Worm (Caenorhabditis elegans) whole organism, L4 larva: Measurements from ENCODE around the gene mes-2.

Experiments
- F26F4.8 ChIP-seq: fragments of 200-800 bp; sonication (Bioruptor generic); conservative IDR thresholded peaks from 2 replicates; pipeline ENCODE4 v1.3.6; 2022; ENCODE audit warnings: missing genetic modification characterization, missing compliant biosample characterization
- F37D6.2 ChIP-seq: sonication (generic microtip); optimal IDR thresholded peaks from 2 replicates; lab custom pipeline; 2016; ENCODE audit warnings: mild to moderate bottlenecking, missing genetic modification characterization, missing compliant biosample characterization
- T20F7.1 ChIP-seq: fragments of 200-800 bp; sonication (Bioruptor generic); optimal IDR thresholded peaks from 2 replicates; lab custom pipeline; 2018; ENCODE audit warnings: mild to moderate bottlenecking, missing genetic modification characterization, missing compliant biosample characterization
- T26A8.4 ChIP-seq: fragments of 200-800 bp; sonication (Bioruptor generic); IDR thresholded peaks from 2 replicates; pipeline ENCODE4 v1.3.6; 2022; ENCODE audit warnings: missing genetic modification characterization, missing compliant biosample characterization
- Y75B8A.6 ChIP-seq: fragments of 200-800 bp; sonication (Bioruptor generic); IDR thresholded peaks from 2 replicates; pipeline ENCODE4 v1.3.6; 2022; ENCODE audit warnings: missing genetic modification reagents, missing genetic modification characterization, missing compliant biosample characterization
- ZK337.2 ChIP-seq: fragments of 200-800 bp; sonication (Bioruptor generic); IDR thresholded peaks from 2 replicates; pipeline ENCODE4 v1.3.6; 2022; ENCODE audit warnings: missing genetic modification reagents, missing genetic modification characterization, missing compliant biosample characterization
- ZK546.5 ChIP-seq, 2 experiments: sonication (generic microtip); optimal IDR thresholded peaks; 2 replicates each; lab custom pipeline; 2017; ENCODE audit warnings: missing biosample characterization in 2 of 2, missing genetic modification characterization in 2 of 2
- ceh-32 ChIP-seq: sonication (generic microtip); optimal IDR thresholded peaks from 2 replicates; lab custom pipeline; 2016; ENCODE audit warnings: mild to moderate bottlenecking, missing genetic modification characterization, missing compliant biosample characterization; ENCODE audit not compliant: poor library complexity
- ceh-62 ChIP-seq: sonication (generic microtip); optimal IDR thresholded peaks from 2 replicates; lab custom pipeline; 2017; ENCODE audit warnings: missing biosample characterization, missing genetic modification characterization
- cey-2 ChIP-seq: sonication (generic microtip); optimal IDR thresholded peaks from 3 replicates; lab custom pipeline; 2017; ENCODE audit warnings: missing genetic modification characterization, mild to moderate bottlenecking, missing compliant biosample characterization, antibody characterized with exemption, borderline replicate concordance; ENCODE audit not compliant: insufficient read depth
- daf-12 ChIP-seq: fragments of 150-350 bp; optimal IDR thresholded peaks from 2 replicates; lab custom pipeline; 2014; ENCODE audit warnings: missing biosample characterization, missing genetic modification reagents, missing genetic modification characterization
- dmd-6 ChIP-seq: fragments of 200-800 bp; sonication (Bioruptor generic); IDR thresholded peaks from 2 replicates; pipeline ENCODE4 v1.3.6; 2022; ENCODE audit warnings: missing genetic modification reagents, missing genetic modification characterization, missing compliant biosample characterization
- dmd-8 ChIP-seq: fragments of 200-800 bp; sonication (Bioruptor generic); IDR thresholded peaks from 2 replicates; pipeline ENCODE4 v1.3.6; 2022; ENCODE audit warnings: missing genetic modification characterization, missing compliant biosample characterization
- dpl-1 ChIP-seq: fragments of 150-350 bp; optimal IDR thresholded peaks from 2 replicates; lab custom pipeline; 2014; ENCODE audit warnings: missing biosample characterization, missing genetic modification reagents, missing genetic modification characterization
- dve-1 ChIP-seq: sonication (generic microtip); optimal IDR thresholded peaks from 2 replicates; lab custom pipeline; 2017; ENCODE audit warnings: antibody characterized with exemption, mild to moderate bottlenecking, missing genetic modification characterization, missing compliant biosample characterization; ENCODE audit not compliant: insufficient read depth
- egl-27 ChIP-seq: sonication (generic microtip); optimal IDR thresholded peaks from 3 replicates; lab custom pipeline; 2017; ENCODE audit warnings: missing biosample characterization, missing genetic modification reagents, missing genetic modification characterization
- fkh-10 ChIP-seq: fragments of 150-350 bp; optimal IDR thresholded peaks from 2 replicates; lab custom pipeline; 2014; ENCODE audit warnings: missing biosample characterization, missing genetic modification reagents, missing genetic modification characterization
- fos-1 ChIP-seq: fragments of 150-350 bp; optimal IDR thresholded peaks from 2 replicates; lab custom pipeline; 2014; ENCODE audit warnings: missing biosample characterization, missing genetic modification characterization
- gei-8 ChIP-seq: fragments of 200-800 bp; sonication (Bioruptor generic); optimal IDR thresholded peaks from 2 replicates; lab custom pipeline; 2018; ENCODE audit warnings: mild to moderate bottlenecking, missing genetic modification characterization, missing compliant biosample characterization
- hlh-30 ChIP-seq: sonication (generic microtip); optimal IDR thresholded peaks from 2 replicates; lab custom pipeline; 2017; ENCODE audit warnings: antibody characterized with exemption, mild to moderate bottlenecking, missing genetic modification characterization, missing compliant biosample characterization; ENCODE audit not compliant: insufficient read depth
- jun-1 ChIP-seq: fragments of 150-350 bp; optimal IDR thresholded peaks from 2 replicates; lab custom pipeline; 2014; ENCODE audit warnings: missing biosample characterization, missing genetic modification reagents, missing genetic modification characterization
- lim-7 ChIP-seq: fragments of 200-800 bp; sonication (Bioruptor generic); IDR thresholded peaks from 2 replicates; pipeline ENCODE4 v1.3.6; 2022; ENCODE audit warnings: missing genetic modification characterization, missing compliant biosample characterization
- lin-1 ChIP-seq: fragments of 200-800 bp; sonication (Bioruptor generic); IDR thresholded peaks from 2 replicates; pipeline ENCODE4 v1.3.6; 2022; ENCODE audit warnings: missing genetic modification reagents, missing genetic modification characterization, missing compliant biosample characterization
- lin-38 ChIP-seq: fragments of 200-800 bp; sonication (Bioruptor generic); IDR thresholded peaks from 2 replicates; pipeline ENCODE4 v1.3.6; 2022; ENCODE audit warnings: missing genetic modification reagents, missing genetic modification characterization, missing compliant biosample characterization
- lin-39 ChIP-seq: fragments of 150-350 bp; optimal IDR thresholded peaks from 2 replicates; lab custom pipeline; 2014; ENCODE audit warnings: missing biosample characterization, missing genetic modification reagents, missing genetic modification characterization
- lsy-2 ChIP-seq, 2 experiments: fragments of 150-350 bp in 1 of 2; sonication (generic microtip) in 1 of 2; optimal IDR thresholded peaks; 2 replicates each; lab custom pipeline; 2014 to 2017; ENCODE audit warnings: missing biosample characterization in 2 of 2, missing genetic modification characterization in 2 of 2
- mdl-1 ChIP-seq, 2 experiments: fragments of 150-350 bp in 1 of 2; sonication (generic microtip) in 1 of 2; optimal IDR thresholded peaks; 2 replicates each; lab custom pipeline; 2014 to 2017; ENCODE audit warnings: missing biosample characterization in 2 of 2, missing genetic modification characterization in 2 of 2
- mxl-3 ChIP-seq: fragments of 200-800 bp; sonication (Bioruptor generic); optimal IDR thresholded peaks from 2 replicates; lab custom pipeline; 2018; ENCODE audit warnings: mild to moderate bottlenecking, missing genetic modification characterization, missing compliant biosample characterization
- nhr-11 ChIP-seq: fragments of 150-350 bp; optimal IDR thresholded peaks from 2 replicates; lab custom pipeline; 2014; ENCODE audit warnings: missing biosample characterization, missing genetic modification characterization
- nhr-111 ChIP-seq: fragments of 200-800 bp; sonication (Bioruptor generic); optimal IDR thresholded peaks from 2 replicates; lab custom pipeline; 2018; ENCODE audit warnings: mild to moderate bottlenecking, missing genetic modification characterization, missing compliant biosample characterization
- nhr-41 ChIP-seq: fragments of 200-800 bp; sonication (Bioruptor generic); IDR thresholded peaks from 2 replicates; pipeline ENCODE4 v1.3.6; 2022; ENCODE audit warnings: missing genetic modification reagents, missing genetic modification characterization, missing compliant biosample characterization
- nhr-42 ChIP-seq: fragments of 200-800 bp; sonication (Bioruptor generic); IDR thresholded peaks from 2 replicates; pipeline ENCODE4 v1.3.6; 2022; ENCODE audit warnings: missing genetic modification characterization, missing compliant biosample characterization
- nhr-48 ChIP-seq: sonication (generic microtip); optimal IDR thresholded peaks from 2 replicates; lab custom pipeline; 2016; ENCODE audit warnings: mild to moderate bottlenecking, missing genetic modification characterization, missing compliant biosample characterization
- nhr-76 ChIP-seq: fragments of 150-350 bp; optimal IDR thresholded peaks from 2 replicates; lab custom pipeline; 2014; ENCODE audit warnings: missing biosample characterization, missing genetic modification characterization
- php-3 ChIP-seq: fragments of 200-800 bp; sonication (Bioruptor generic); IDR thresholded peaks from 2 replicates; pipeline ENCODE4 v1.3.6; 2022; ENCODE audit warnings: missing genetic modification reagents, missing genetic modification characterization, missing compliant biosample characterization
- rbr-2 ChIP-seq: sonication (generic microtip); optimal IDR thresholded peaks from 2 replicates; lab custom pipeline; 2016; ENCODE audit warnings: missing genotype, missing genetic modification characterization, missing compliant biosample characterization
- sdz-12 ChIP-seq: fragments of 200-800 bp; sonication (Bioruptor generic); optimal IDR thresholded peaks from 2 replicates; lab custom pipeline; 2018; ENCODE audit warnings: mild to moderate bottlenecking, missing genetic modification characterization, missing compliant biosample characterization
- set-16 ChIP-seq: fragments of 200-800 bp; sonication (Bioruptor generic); IDR thresholded peaks from 2 replicates; pipeline ENCODE4 v1.3.6; 2022; ENCODE audit warnings: missing genetic modification reagents, missing genetic modification characterization, missing compliant biosample characterization
- skn-1 ChIP-seq: fragments of 150-350 bp; optimal IDR thresholded peaks from 2 replicates; lab custom pipeline; 2014; ENCODE audit warnings: missing biosample characterization, missing genetic modification characterization
- snpc-1.2 ChIP-seq: fragments of 200-800 bp; sonication (Bioruptor generic); IDR thresholded peaks from 2 replicates; pipeline ENCODE4 v1.3.6; 2022; ENCODE audit warnings: missing genetic modification reagents, missing genetic modification characterization, missing compliant biosample characterization
- snpc-4 ChIP-seq: fragments of 150-350 bp; optimal IDR thresholded peaks from 2 replicates; lab custom pipeline; 2014; ENCODE audit warnings: missing biosample characterization, missing genetic modification characterization
- spr-1 ChIP-seq: sonication (generic microtip); optimal IDR thresholded peaks from 2 replicates; lab custom pipeline; 2016; ENCODE audit warnings: mild to moderate bottlenecking, missing genetic modification characterization, missing compliant biosample characterization
- spr-3 ChIP-seq: fragments of 200-800 bp; sonication (Bioruptor generic); optimal IDR thresholded peaks from 2 replicates; lab custom pipeline; 2018; ENCODE audit warnings: mild to moderate bottlenecking, missing genetic modification characterization, missing compliant biosample characterization
- tag-97 ChIP-seq: fragments of 200-800 bp; sonication (Bioruptor generic); IDR thresholded peaks from 2 replicates; pipeline ENCODE4 v1.3.6; 2022; ENCODE audit warnings: missing genetic modification characterization, missing compliant biosample characterization
- tra-1 ChIP-seq: fragments of 200-800 bp; sonication (Bioruptor generic); IDR thresholded peaks from 2 replicates; pipeline ENCODE4 v1.3.6; 2022; ENCODE audit warnings: missing genetic modification reagents, missing genetic modification characterization, missing compliant biosample characterization
- unc-130 ChIP-seq: sonication (generic microtip); optimal IDR thresholded peaks from 2 replicates; lab custom pipeline; 2016; ENCODE audit warnings: missing genetic modification reagents, missing genetic modification characterization, missing compliant biosample characterization
- unc-39 ChIP-seq: sonication (generic microtip); optimal IDR thresholded peaks from 2 replicates; lab custom pipeline; 2017; ENCODE audit warnings: missing biosample characterization, missing genetic modification characterization
- zag-1 ChIP-seq: fragments of 150-350 bp; optimal IDR thresholded peaks from 2 replicates; lab custom pipeline; 2014; ENCODE audit warnings: missing biosample characterization, missing genetic modification characterization
- zfp-2 ChIP-seq: sonication (generic microtip); optimal IDR thresholded peaks from 2 replicates; lab custom pipeline; 2016; ENCODE audit warnings: mild to moderate bottlenecking, missing genetic modification characterization, missing compliant biosample characterization
- zip-11 ChIP-seq: fragments of 200-800 bp; sonication (Bioruptor generic); IDR thresholded peaks from 2 replicates; pipeline ENCODE4 v1.3.6; 2022; ENCODE audit warnings: missing genetic modification characterization, missing compliant biosample characterization
- zip-2 ChIP-seq: fragments of 150-350 bp; optimal IDR thresholded peaks from 2 replicates; lab custom pipeline; 2014; ENCODE audit warnings: missing biosample characterization, missing genetic modification characterization
- ztf-7 ChIP-seq: fragments of 150-350 bp; optimal IDR thresholded peaks from 2 replicates; lab custom pipeline; 2014; ENCODE audit warnings: missing biosample characterization, missing genetic modification characterization

The mes-2 gene

ce11 chrII:14383644-14384043 lies at the start of gene mes-2 (continued):
- TF ChIP-seq F37D6.2 (tag; lab: Kevin White, UChicago) (no peak), Y75B8A.6 (GFP tag; lab: Robert Waterston, UW) (no peak), nhr-42 (peak; percentile 88), T20F7.1 (GFP tag; lab: Kevin White, UChicago) (no peak), hlh-30 (tag; lab: Kevin White, UChicago) (peak; percentile 62), snpc-4 (tag; lab: Kevin White, UChicago) (no peak), lim-7 (GFP tag; lab: Robert Waterston, UW) (no peak), lin-38 (GFP tag; lab: Robert Waterston, UW) (peak; percentile 99), snpc-1.2 (GFP tag; lab: Robert Waterston, UW) (no peak), zip-11 (no peak), skn-1 (no peak), gei-8 (GFP tag; lab: Kevin White, UChicago) (no peak), nhr-11 (tag; lab: Kevin White, UChicago) (peak; percentile 33), fkh-10 (peak; percentile 6), T26A8.4 (GFP tag; lab: Robert Waterston, UW) (peak; percentile 45; the same call in 1 of the 2 replicates), nhr-76 (tag; lab: Kevin White, UChicago) (no peak), ceh-32 (tag; lab: Kevin White, UChicago) (no peak), ceh-62 (tag; lab: Kevin White, UChicago) (no peak), dmd-8 (GFP tag; lab: Robert Waterston, UW) (no peak), nhr-48 (no peak), spr-1 (tag; lab: Kevin White, UChicago) (no peak), lsy-2 (tag; optimal IDR thresholded peaks at IDR 0.05; lab: Kevin White, UChicago) (peak; percentile 41 to 91), mdl-1 (tag; optimal IDR thresholded peaks at IDR 0.05; lab: Kevin White, UChicago) (peak in 1 of 2 experiments; percentile 24), ZK337.2 (GFP tag; lab: Robert Waterston, UW) (no peak), ZK546.5 (tag; optimal IDR thresholded peaks at IDR 0.05; lab: Kevin White, UChicago) (no peak), daf-12 (tag; lab: Kevin White, UChicago) (no peak), F26F4.8 (GFP tag; lab: Robert Waterston, UW) (no peak), dmd-6 (GFP tag; lab: Robert Waterston, UW) (peak; percentile 34), dve-1 (no peak), ztf-7 (tag; lab: Kevin White, UChicago) (peak; percentile 41), zip-2 (tag; lab: Kevin White, UChicago) (peak; percentile 28), dpl-1 (GFP tag; lab: Kevin White, UChicago) (peak; percentile 97), php-3 (GFP tag; lab: Robert Waterston, UW) (0 out of 2 replicates have a peak, but pooled peaks have one; percentile 10), unc-39 (tag; lab: Kevin White, UChicago) (no peak), nhr-111 (GFP tag; lab: Kevin White, UChicago) (no peak), zfp-2 (tag; lab: Kevin White, UChicago) (no peak), cey-2 (tag; lab: Kevin White, UChicago) (no peak), set-16 (GFP tag; lab: Robert Waterston, UW) (no peak), mxl-3 (GFP tag; lab: Kevin White, UChicago) (no peak), unc-130 (GFP tag; lab: Kevin White, UChicago) (peak; percentile 16), spr-3 (GFP tag; lab: Kevin White, UChicago) (no peak), tra-1 (GFP tag; lab: Robert Waterston, UW) (no peak), tag-97 (GFP tag; lab: Robert Waterston, UW) (no peak), jun-1 (no peak), rbr-2 (tag; lab: Kevin White, UChicago) (peak; percentile 63), lin-1 (GFP tag; lab: Robert Waterston, UW) (no peak), zag-1 (no peak), egl-27 (no peak), sdz-12 (GFP tag; lab: Kevin White, UChicago) (no peak), lin-39 (tag; lab: Kevin White, UChicago) (no peak), fos-1 (tag; lab: Kevin White, UChicago) (no peak), nhr-41 (GFP tag; lab: Robert Waterston, UW) (no peak)
